Worm (Caenorhabditis elegans): ENCODE results near the gene pals-21.

The pals-21 gene

ce11 chrIII:1419700-1420356, 39.4 kb upstream of the pals-21 start (continued):
- TF ChIP-seq zip-11 (GFP tag; IDR thresholded peaks at IDR 0.05): no peak
- peak; percentile 71 for TF ChIP-seq snpc-1.2 (GFP tag; IDR thresholded peaks at IDR 0.05)
- TF ChIP-seq pqm-1 (tag; optimal IDR thresholded peaks at IDR 0.05): no peak
- TF ChIP-seq tag-97 (GFP tag; IDR thresholded peaks at IDR 0.05): no peak
- TF ChIP-seq duxl-1 (tag; optimal IDR thresholded peaks at IDR 0.05; ENCODE audit: poor library complexity): peak; percentile 46
- no peak for TF ChIP-seq nhr-237 (tag; optimal IDR thresholded peaks at IDR 0.05)
- TF ChIP-seq F44E2.7 (GFP tag; IDR thresholded peaks at IDR 0.05): no peak
- no peak for TF ChIP-seq zag-1 (tag; optimal IDR thresholded peaks at IDR 0.05)
- peak in 1 of 2 experiments; percentile 70 for TF ChIP-seq hif-1 (tag; optimal IDR thresholded peaks at IDR 0.05)
- peak; percentile 86 for TF ChIP-seq T20F7.1 (GFP tag; optimal IDR thresholded peaks at IDR 0.05)
- TF ChIP-seq Y105C5A.15 (GFP tag; IDR thresholded peaks at IDR 0.05): peak; percentile 94
- no peak for TF ChIP-seq ces-1 (GFP tag; optimal IDR thresholded peaks at IDR 0.05)
- TF ChIP-seq dve-1 (tag; optimal IDR thresholded peaks at IDR 0.05; ENCODE audit: insufficient read depth): peak; percentile 76
- TF ChIP-seq spr-1 (tag; optimal IDR thresholded peaks at IDR 0.05): peak; percentile 60
- TF ChIP-seq nhr-111 (GFP tag; optimal IDR thresholded peaks at IDR 0.05): peak; percentile 95
- peak; percentile 6 for TF ChIP-seq lir-3 (tag; optimal IDR thresholded peaks at IDR 0.05)
- TF ChIP-seq madf-9 (GFP tag; conservative IDR thresholded peaks at IDR 0.05): peak; percentile 16
- TF ChIP-seq lin-15B (tag; optimal IDR thresholded peaks at IDR 0.05): peak; percentile 23
- peak; percentile 81 to 87 for TF ChIP-seq lsy-2 (tag; optimal IDR thresholded peaks at IDR 0.05)
- TF ChIP-seq zip-2 (tag; optimal IDR thresholded peaks at IDR 0.05): no peak
- TF ChIP-seq nhr-10 (tag; optimal IDR thresholded peaks at IDR 0.05): peak; percentile 95
- peak; percentile 35 for TF ChIP-seq R02D3.7 (tag; optimal IDR thresholded peaks at IDR 0.05)
- TF ChIP-seq F10B5.3 (tag; optimal IDR thresholded peaks at IDR 0.05): peak; percentile 38
- TF ChIP-seq ceh-82 (tag; optimal IDR thresholded peaks at IDR 0.05): no peak
- peak; percentile 58; the same call in 1 of the 2 replicates for TF ChIP-seq mxl-2 (GFP tag; conservative IDR thresholded peaks at IDR 0.05)
- TF ChIP-seq php-3 (GFP tag; IDR thresholded peaks at IDR 0.05): no peak; the same call in 1 of the 2 replicates
- peak; percentile 33; the same call in 1 of the 2 replicates for TF ChIP-seq dmd-9 (GFP tag; IDR thresholded peaks at IDR 0.05)
- TF ChIP-seq lin-38 (GFP tag; IDR thresholded peaks at IDR 0.05): peak; percentile 88
- peak; percentile 54 for TF ChIP-seq dmd-6 (GFP tag; IDR thresholded peaks at IDR 0.05)
- TF ChIP-seq ctbp-1 (GFP tag; IDR thresholded peaks at IDR 0.05): peak; percentile 83
- peak in 1 of 2 experiments; percentile 29 for TF ChIP-seq mdl-1 (tag; optimal IDR thresholded peaks at IDR 0.05)
- peak; percentile 40 for TF ChIP-seq attf-4 (tag; optimal IDR thresholded peaks at IDR 0.05)
- TF ChIP-seq vab-7 (GFP tag; IDR thresholded peaks at IDR 0.05): peak; percentile 36; the same call in 1 of the 2 replicates
- no peak for TF ChIP-seq ztf-7 (tag; optimal IDR thresholded peaks at IDR 0.05)
- peak; percentile 51 for TF ChIP-seq nhr-25 (tag; optimal IDR thresholded peaks at IDR 0.05; ENCODE audit: borderline replicate concordance, insufficient read depth)
- peak; percentile 17 for TF ChIP-seq F37D6.2 (tag; optimal IDR thresholded peaks at IDR 0.05)
- peak; percentile 92 for TF ChIP-seq pha-4 (GFP tag; IDR thresholded peaks at IDR 0.05)
- TF ChIP-seq pha-4 (tag; optimal IDR thresholded peaks at IDR 0.05): no peak
- TF ChIP-seq Y5F2A.4 (GFP tag; optimal IDR thresholded peaks at IDR 0.05): peak; percentile 74
- TF ChIP-seq daf-8 (GFP tag; IDR thresholded peaks at IDR 0.05): no peak
- TF ChIP-seq ceh-20 (GFP tag; IDR thresholded peaks at IDR 0.05): peak; percentile 9; the same call in 1 of the 2 replicates
- TF ChIP-seq mxl-3 (GFP tag; optimal IDR thresholded peaks at IDR 0.05): no peak
- TF ChIP-seq madf-5 (GFP tag; IDR thresholded peaks at IDR 0.05): peak; percentile 42 to 50; a peak in 1 of 4 replicates
- TF ChIP-seq ceh-44 (GFP tag; IDR thresholded peaks at IDR 0.05): no peak
- TF ChIP-seq cey-2 (tag; optimal IDR thresholded peaks at IDR 0.05; ENCODE audit: borderline replicate concordance, insufficient read depth): no peak
- peak; percentile 97 for TF ChIP-seq aly-2 (tag; optimal IDR thresholded peaks at IDR 0.05)
- peak in 1 of 2 experiments; percentile 24 for TF ChIP-seq unc-62 (GFP tag; optimal IDR thresholded peaks at IDR 0.05 in 1 of 2)
- TF ChIP-seq unc-62 (tag; optimal IDR thresholded peaks at IDR 0.05): no peak
- peak; percentile 25 for TF ChIP-seq hlh-30 (tag; optimal IDR thresholded peaks at IDR 0.05; ENCODE audit: insufficient read depth)

Data from whole organism, L4 larva.